Worm (Caenorhabditis elegans): ENCODE results near the gene F18C5.5.

The F18C5.5 gene

DNA sequence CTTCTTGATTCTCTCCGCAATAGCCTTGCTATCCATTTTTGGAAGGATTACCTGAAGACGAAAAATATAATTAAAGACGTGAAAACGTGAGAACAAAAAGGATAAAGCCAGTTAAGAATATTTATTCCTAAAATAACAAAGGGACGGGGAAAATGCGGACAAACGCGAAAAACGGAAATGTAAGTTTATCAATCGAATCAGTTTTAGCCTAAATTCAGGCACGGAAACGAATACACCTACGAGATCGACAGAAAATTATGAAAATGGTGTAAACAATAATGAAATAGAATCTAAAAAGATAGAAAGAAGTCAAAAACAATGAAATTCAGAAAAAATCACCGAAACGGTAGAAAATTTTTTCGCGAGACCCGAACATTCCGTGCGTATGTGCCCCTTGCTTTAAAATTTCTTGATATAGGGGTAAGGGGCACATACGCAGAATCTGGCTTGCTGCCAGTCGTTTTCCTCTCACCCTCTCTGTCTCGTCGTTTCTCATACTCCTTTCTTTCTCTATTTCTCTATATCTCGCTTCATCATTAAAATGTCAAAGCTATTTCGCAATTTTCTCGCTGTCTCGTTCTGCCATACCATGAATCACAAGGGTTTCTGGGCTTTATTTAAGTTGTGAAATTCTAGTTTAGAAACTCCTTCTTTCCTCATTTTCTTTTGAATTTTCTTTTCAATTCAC, 22.2 kb upstream of the F18C5.5 start, which contains the start of gene icd-1 (continued):
- TF ChIP-seq ces-1 (GFP tag; optimal IDR thresholded peaks at IDR 0.05) (no peak), tag-97 (GFP tag; IDR thresholded peaks at IDR 0.05) (0 out of 2 replicates have a peak, but pooled peaks have one; percentile 37), duxl-1 (tag; optimal IDR thresholded peaks at IDR 0.05; ENCODE audit: poor library complexity) (peak; percentile 89), rbr-2 (tag; optimal IDR thresholded peaks at IDR 0.05) (peak; percentile 95), vab-7 (GFP tag; IDR thresholded peaks at IDR 0.05) (peak; percentile 44; the same call in 1 of the 2 replicates), cey-2 (tag; optimal IDR thresholded peaks at IDR 0.05; ENCODE audit: borderline replicate concordance, insufficient read depth) (no peak), T26A8.4 (GFP tag; IDR thresholded peaks at IDR 0.05) (peak; percentile 94), hlh-30 (tag; optimal IDR thresholded peaks at IDR 0.05; ENCODE audit: insufficient read depth) (peak; percentile 95), dve-1 (tag; optimal IDR thresholded peaks at IDR 0.05; ENCODE audit: insufficient read depth) (peak; percentile 98), lir-3 (tag; optimal IDR thresholded peaks at IDR 0.05) (peak; percentile 7), unc-39 (tag; optimal IDR thresholded peaks at IDR 0.05) (no peak), zfp-2 (tag; optimal IDR thresholded peaks at IDR 0.05) (peak; percentile 74), aly-2 (tag; optimal IDR thresholded peaks at IDR 0.05) (peak; percentile 6), D1046.2 (GFP tag; IDR thresholded peaks at IDR 0.05) (peak; percentile 58; the same call in 1 of the 2 replicates), F37D6.2 (tag; optimal IDR thresholded peaks at IDR 0.05) (peak; percentile 86), lin-1 (GFP tag; IDR thresholded peaks at IDR 0.05) (peak; percentile 92), lin-39 (tag; optimal IDR thresholded peaks at IDR 0.05) (no peak), nhr-76 (tag; optimal IDR thresholded peaks at IDR 0.05) (peak; percentile 55), zip-11 (GFP tag; IDR thresholded peaks at IDR 0.05) (no peak), egl-27 (tag; optimal IDR thresholded peaks at IDR 0.05) (no peak), spr-1 (tag; optimal IDR thresholded peaks at IDR 0.05) (peak; percentile 81), F49E8.2 (tag; optimal IDR thresholded peaks at IDR 0.05; ENCODE audit: borderline replicate concordance) (peak; percentile 84), hmg-1.1 (GFP tag; IDR thresholded peaks at IDR 0.05) (peak; percentile 88), nhr-6 (tag; optimal IDR thresholded peaks at IDR 0.05) (peak; percentile 57), mdl-1 (tag; optimal IDR thresholded peaks at IDR 0.05) (peak; percentile 56 to 77), hlh-11 (tag; optimal IDR thresholded peaks at IDR 0.05) (peak; percentile 97), set-16 (GFP tag; IDR thresholded peaks at IDR 0.05) (peak; percentile 38; the same call in 1 of the 2 replicates), jun-1 (tag; optimal IDR thresholded peaks at IDR 0.05) (peak; percentile 79), nhr-111 (GFP tag; optimal IDR thresholded peaks at IDR 0.05) (no peak), aha-1 (tag) (peak; percentile 99), attf-4 (tag; optimal IDR thresholded peaks at IDR 0.05) (no peak), ceh-28 (tag; optimal IDR thresholded peaks at IDR 0.05) (peak; percentile 47), tra-1 (GFP tag; IDR thresholded peaks at IDR 0.05) (peak; percentile 81), madf-9 (GFP tag; conservative IDR thresholded peaks at IDR 0.05) (peak; percentile 75), mep-1 (tag; optimal IDR thresholded peaks at IDR 0.05) (peak; percentile 97), ama-1 (optimal IDR thresholded peaks at IDR 0.05) (no peak), dpl-1 (GFP tag; optimal IDR thresholded peaks at IDR 0.05) (peak; percentile 83), ceh-44 (GFP tag; IDR thresholded peaks at IDR 0.05) (0 out of 2 replicates have a peak, but pooled peaks have one; percentile 30)

DNA sequence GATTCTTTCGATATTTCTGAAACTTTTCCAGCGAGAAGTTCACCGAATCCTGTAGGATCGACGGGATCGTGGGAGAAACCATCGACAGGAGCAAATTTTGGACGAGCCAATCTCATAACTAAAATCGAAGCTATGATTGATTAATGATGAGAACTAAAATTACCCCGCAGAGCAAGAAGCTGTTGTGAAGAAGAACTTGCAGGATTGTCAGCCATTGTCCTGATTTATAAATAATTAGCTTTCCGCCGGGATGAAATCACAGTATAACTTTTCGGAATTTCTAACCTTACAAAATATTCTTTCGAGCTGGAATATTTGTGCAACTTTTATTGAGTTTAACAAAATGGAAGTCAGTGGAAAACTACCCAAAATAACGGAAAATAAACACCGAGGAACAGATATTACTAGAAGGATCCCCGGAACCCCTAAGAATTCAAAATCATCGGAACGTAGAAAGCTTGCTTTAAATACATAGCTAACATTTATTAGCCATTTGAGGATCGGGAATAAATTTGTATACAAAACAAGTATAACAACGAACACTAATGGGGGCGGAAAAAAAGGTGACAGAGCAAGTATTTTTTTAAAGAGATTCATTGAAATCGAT, 20.8 kb upstream of the F18C5.5 start, which contains the start of gene C56C10.7:
Gene C56C10.7 (minus strand): TSS at position 312 of the 607 bp plus-strand sequence.
- TF ChIP-seq ztf-11 (tag; optimal IDR thresholded peaks at IDR 0.05) (no peak), arid-1 (GFP tag; conservative IDR thresholded peaks at IDR 0.05) (peak; percentile 72), ZK546.5 (tag; optimal IDR thresholded peaks at IDR 0.05) (no peak), duxl-1 (tag; optimal IDR thresholded peaks at IDR 0.05; ENCODE audit: poor library complexity) (no peak), lim-7 (GFP tag; IDR thresholded peaks at IDR 0.05) (no peak), pha-4 (GFP tag; IDR thresholded peaks at IDR 0.05) (no peak; the same call in 1 of the 2 replicates), pha-4 (tag; optimal IDR thresholded peaks at IDR 0.05) (no peak), unc-62 (GFP tag; optimal IDR thresholded peaks at IDR 0.05 in 1 of 2) (no peak), unc-62 (tag; optimal IDR thresholded peaks at IDR 0.05) (no peak), Y48G9A.11 (GFP tag; IDR thresholded peaks at IDR 0.05) (no peak), F44E2.7 (GFP tag; IDR thresholded peaks at IDR 0.05) (0 out of 2 replicates have a peak, but pooled peaks have one; percentile 72), zfp-3 (GFP tag; conservative IDR thresholded peaks at IDR 0.05) (no peak), Y5F2A.4 (GFP tag; optimal IDR thresholded peaks at IDR 0.05) (peak; percentile 3), F26F4.8 (GFP tag; conservative IDR thresholded peaks at IDR 0.05) (no peak)
